Worm (Caenorhabditis elegans) whole organism, L4/young adult: ENCODE results near the gene glb-21.

Experiments
- dao-5 ChIP-seq: sonication (generic microtip); optimal IDR thresholded peaks from 2 replicates; lab custom pipeline; 2016; ENCODE audit warnings: missing genotype, missing genetic modification characterization, moderate library complexity, missing compliant biosample characterization
- him-1 ChIP-seq: sonication (generic microtip); optimal IDR thresholded peaks from 2 replicates; lab custom pipeline; 2016; ENCODE audit warnings: missing genotype, missing genetic modification reagents, missing genetic modification characterization, missing compliant biosample characterization

ce11 chrIV:10666523-10666922 is 45.1 kb downstream of the glb-21 start, which contains the start of gene epi-1:
- TF ChIP-seq dao-5 (no peak), him-1 (tag; lab: Kevin White, UChicago) (no peak)
